Fruit fly (Drosophila melanogaster) whole organism, prepupa: ENCODE results near the gene slou.

Experiments
- Blimp-1 ChIP-seq: fragments of 200-800 bp; sonication (Bioruptor generic); optimal IDR thresholded peaks from 3 replicates; lab custom pipeline; 2017; ENCODE audit warnings: missing biosample characterization, missing genetic modification characterization, mild to moderate bottlenecking, moderate library complexity, missing genetic modification reagents
- CG10631 ChIP-seq: fragments of 200-800 bp; sonication (Bioruptor generic); optimal IDR thresholded peaks from 2 replicates; lab custom pipeline; 2016; ENCODE audit warnings: missing biosample characterization, missing genetic modification characterization
- CG10669 ChIP-seq: fragments of 200-800 bp; sonication (Bioruptor generic); optimal IDR thresholded peaks from 3 replicates; lab custom pipeline; 2018; ENCODE audit warnings: missing biosample characterization, mild to moderate bottlenecking, missing genetic modification characterization, moderate library complexity
- CG11762 ChIP-seq: fragments of 200-800 bp; sonication (Bioruptor generic); optimal IDR thresholded peaks from 3 replicates; lab custom pipeline; 2016; ENCODE audit warnings: missing biosample characterization, missing genetic modification characterization; ENCODE audit not compliant: insufficient read depth
- CG15336 ChIP-seq: fragments of 200-800 bp; sonication (Bioruptor generic); IDR thresholded peaks from 2 replicates; pipeline ENCODE4 v1.3.6; 2022; ENCODE audit warnings: missing biosample characterization, missing genetic modification characterization
- CG3032 ChIP-seq: fragments of 200-800 bp; optimal IDR thresholded peaks from 2 replicates; lab custom pipeline; 2019; ENCODE audit warnings: missing biosample characterization, mild to moderate bottlenecking, missing genetic modification characterization, moderate library complexity
- CG31627 ChIP-seq: fragments of 200-800 bp; sonication (Bioruptor generic); optimal IDR thresholded peaks from 3 replicates; lab custom pipeline; 2016; ENCODE audit warnings: missing biosample characterization, missing genetic modification characterization
- CG32006 ChIP-seq: fragments of 200-800 bp; sonication (Bioruptor generic); optimal IDR thresholded peaks from 3 replicates; lab custom pipeline; 2017; ENCODE audit warnings: missing biosample characterization, mild to moderate bottlenecking, missing genetic modification characterization
- CG3919 ChIP-seq: fragments of 200-800 bp; sonication (Bioruptor generic); optimal IDR thresholded peaks from 3 replicates; lab custom pipeline; 2016; ENCODE audit warnings: missing biosample characterization, missing genetic modification characterization
- CG4318 ChIP-seq: fragments of 200-800 bp; sonication (Bioruptor generic); optimal IDR thresholded peaks from 3 replicates; lab custom pipeline; 2017; ENCODE audit warnings: missing biosample characterization, mild to moderate bottlenecking, missing genetic modification characterization
- CG6792 ChIP-seq: fragments of 200-800 bp; sonication (Bioruptor generic); optimal IDR thresholded peaks from 3 replicates; lab custom pipeline; 2016; ENCODE audit warnings: missing biosample characterization, missing genetic modification characterization
- CG6854 ChIP-seq: fragments of 200-800 bp; sonication (Bioruptor generic); optimal IDR thresholded peaks from 2 replicates; lab custom pipeline; 2017; ENCODE audit warnings: missing biosample characterization, mild to moderate bottlenecking, missing genetic modification characterization
- CG7368 ChIP-seq: fragments of 200-800 bp; sonication (Bioruptor generic); optimal IDR thresholded peaks from 3 replicates; lab custom pipeline; 2016; ENCODE audit warnings: missing biosample characterization, missing genetic modification characterization
- CG8119 ChIP-seq: fragments of 200-800 bp; sonication (Bioruptor generic); IDR thresholded peaks from 3 replicates; pipeline ENCODE4 v1.3.6; 2022; ENCODE audit warnings: missing biosample characterization, missing genetic modification characterization
- CG9139 ChIP-seq: fragments of 200-800 bp; sonication (Bioruptor generic); optimal IDR thresholded peaks from 3 replicates; lab custom pipeline; 2017; ENCODE audit warnings: missing biosample characterization, mild to moderate bottlenecking, missing genetic modification characterization
- Eip75B ChIP-seq: fragments of 200-800 bp; sonication (Bioruptor generic); optimal IDR thresholded peaks from 3 replicates; lab custom pipeline; 2016; ENCODE audit warnings: missing biosample characterization, missing genetic modification characterization
- Eip93F ChIP-seq: fragments of 200-800 bp; sonication (Bioruptor generic); optimal IDR thresholded peaks from 2 replicates; lab custom pipeline; 2016; ENCODE audit warnings: missing biosample characterization, mild to moderate bottlenecking, missing genetic modification characterization
- Ets21C ChIP-seq: fragments of 200-800 bp; sonication (Bioruptor generic); optimal IDR thresholded peaks from 3 replicates; lab custom pipeline; 2016; ENCODE audit warnings: missing biosample characterization, missing genetic modification characterization
- Gug ChIP-seq: fragments of 200-800 bp; sonication (Bioruptor generic); IDR thresholded peaks from 2 replicates; pipeline ENCODE4 v1.3.6; 2022; ENCODE audit warnings: missing biosample characterization, missing genetic modification characterization
- Hr38 ChIP-seq: sonication (Bioruptor generic); optimal IDR thresholded peaks from 2 replicates; lab custom pipeline; 2016; ENCODE audit warnings: missing biosample characterization, missing genetic modification characterization
- Hr39 ChIP-seq: fragments of 200-800 bp; sonication (Bioruptor generic); optimal IDR thresholded peaks from 2 replicates; lab custom pipeline; 2016; ENCODE audit warnings: missing biosample characterization, missing genetic modification characterization
- Lpt ChIP-seq: fragments of 200-800 bp; sonication (Bioruptor generic); optimal IDR thresholded peaks from 3 replicates; lab custom pipeline; 2016; ENCODE audit warnings: missing biosample characterization, missing genetic modification characterization
- OdsH ChIP-seq: fragments of 200-800 bp; sonication (Bioruptor generic); optimal IDR thresholded peaks from 3 replicates; lab custom pipeline; 2016; ENCODE audit warnings: missing biosample characterization, missing genetic modification characterization
- Sox14 ChIP-seq: fragments of 200-800 bp; sonication (Bioruptor generic); optimal IDR thresholded peaks from 3 replicates; lab custom pipeline; 2016; ENCODE audit warnings: missing biosample characterization, missing genetic modification characterization
- Sox15 ChIP-seq: fragments of 200-800 bp; sonication (Bioruptor generic); optimal IDR thresholded peaks from 3 replicates; lab custom pipeline; 2016; ENCODE audit warnings: missing biosample characterization, missing genetic modification characterization
- acj6 ChIP-seq: fragments of 200-800 bp; sonication (Bioruptor generic); optimal IDR thresholded peaks from 3 replicates; lab custom pipeline; 2016; ENCODE audit warnings: missing biosample characterization, missing genetic modification characterization
- cyc ChIP-seq: fragments of 200-800 bp; sonication (Bioruptor generic); optimal IDR thresholded peaks from 3 replicates; lab custom pipeline; 2016; ENCODE audit warnings: missing biosample characterization, missing genetic modification characterization
- dac ChIP-seq: fragments of 200-800 bp; sonication (Bioruptor generic); optimal IDR thresholded peaks from 2 replicates; lab custom pipeline; 2017; ENCODE audit warnings: missing biosample characterization, mild to moderate bottlenecking, missing genetic modification characterization
- eg ChIP-seq: fragments of 200-800 bp; sonication (Bioruptor generic); IDR thresholded peaks from 3 replicates; pipeline ENCODE4 v1.3.6; 2022; ENCODE audit warnings: missing biosample characterization, missing genetic modification characterization
- esn ChIP-seq: fragments of 200-800 bp; sonication (Bioruptor generic); optimal IDR thresholded peaks from 2 replicates; lab custom pipeline; 2016; ENCODE audit warnings: missing biosample characterization, mild to moderate bottlenecking, missing genetic modification characterization, moderate library complexity
- fd59A ChIP-seq: fragments of 200-800 bp; sonication (Bioruptor generic); optimal IDR thresholded peaks from 2 replicates; lab custom pipeline; 2017; ENCODE audit warnings: missing biosample characterization, mild to moderate bottlenecking, missing genetic modification characterization, missing genetic modification reagents
- fd85E ChIP-seq: fragments of 200-800 bp; sonication (Bioruptor generic); optimal IDR thresholded peaks from 3 replicates; lab custom pipeline; 2016; ENCODE audit warnings: missing biosample characterization, missing genetic modification characterization
- fkh ChIP-seq: fragments of 200-800 bp; sonication (Bioruptor generic); optimal IDR thresholded peaks from 3 replicates; lab custom pipeline; 2017; ENCODE audit warnings: missing biosample characterization, mild to moderate bottlenecking, missing genetic modification characterization, moderate library complexity
- ss ChIP-seq, 2 experiments: fragments of 200-800 bp; sonication (Bioruptor generic); optimal IDR thresholded peaks; 2 replicates in 1 of 2; 3 replicates in 1 of 2; lab custom pipeline; 2017 to 2018; ENCODE audit warnings: mild to moderate bottlenecking in 2 of 2, missing biosample characterization in 2 of 2, missing genetic modification characterization in 2 of 2, moderate library complexity in 1 of 2
- svp ChIP-seq: fragments of 200-800 bp; sonication (Bioruptor generic); peaks from one replicate; lab custom pipeline; 2016; ENCODE audit warnings: missing biosample characterization, missing genetic modification characterization
- topi ChIP-seq: fragments of 200-800 bp; sonication (Bioruptor generic); optimal IDR thresholded peaks from 3 replicates; lab custom pipeline; 2016; ENCODE audit warnings: missing biosample characterization, missing genetic modification characterization
- vri ChIP-seq: fragments of 200-800 bp; sonication (Bioruptor generic); optimal IDR thresholded peaks from 3 replicates; lab custom pipeline; 2016; ENCODE audit warnings: missing biosample characterization, mild to moderate bottlenecking, missing genetic modification characterization

slou gene

dm6 chr3R:21534697-21535676 is 22.0 kb downstream of the slou start:
- TF ChIP-seq CG31627 (GFP tag; lab: Kevin White, UChicago) (no peak), svp (peak; percentile 41), Eip75B (GFP tag; lab: Kevin White, UChicago) (no peak), fkh (GFP tag; lab: Kevin White, UChicago) (peak; percentile 28), eg (GFP tag; lab: Robert Waterston, UW) (no peak), CG7368 (GFP tag; lab: Kevin White, UChicago) (no peak), CG32006 (GFP tag; lab: Kevin White, UChicago) (no peak)

dm6 chr3R:21534256-21534655 is 22.7 kb downstream of the slou start:
- TF ChIP-seq esn, result no peak
- no peak for TF ChIP-seq topi (GFP tag; lab: Kevin White, UChicago)
- no peak for TF ChIP-seq Gug (GFP tag; lab: Robert Waterston, UW)
- TF ChIP-seq CG15336 (GFP tag; lab: Robert Waterston, UW), result no peak
- no peak for TF ChIP-seq CG6854 (GFP tag; lab: Kevin White, UChicago)
- TF ChIP-seq CG3919 (GFP tag; lab: Kevin White, UChicago), result no peak
- TF ChIP-seq eg (GFP tag; lab: Robert Waterston, UW), result no peak
- TF ChIP-seq fd85E (GFP tag; lab: Kevin White, UChicago), result no peak
- TF ChIP-seq acj6 (GFP tag; lab: Kevin White, UChicago), result no peak
- no peak for TF ChIP-seq CG32006 (GFP tag; lab: Kevin White, UChicago)
- TF ChIP-seq dac (GFP tag; lab: Kevin White, UChicago), result no peak
- no peak for TF ChIP-seq CG10669
- no peak for TF ChIP-seq cyc (GFP tag; lab: Kevin White, UChicago)
- TF ChIP-seq Hr38 (GFP tag; lab: Kevin White, UChicago), result no peak
- no peak for TF ChIP-seq Ets21C (GFP tag; lab: Kevin White, UChicago)
- TF ChIP-seq ss (GFP tag; optimal IDR thresholded peaks at IDR 0.05; lab: Kevin White, UChicago), result no peak

- TF ChIP-seq Ets21C (GFP tag; lab: Kevin White, UChicago) (no peak), Eip93F (no peak), Blimp-1 (GFP tag; lab: Kevin White, UChicago) (no peak), CG11762 (no peak), CG10669 (no peak), Hr39 (GFP tag; lab: Kevin White, UChicago) (no peak), CG9139 (GFP tag; lab: Kevin White, UChicago) (no peak), Gug (GFP tag; lab: Robert Waterston, UW) (no peak), CG3032 (tag; lab: Kevin White, UChicago) (no peak), CG6792 (no peak), vri (no peak), CG3919 (GFP tag; lab: Kevin White, UChicago) (no peak), CG4318 (GFP tag; lab: Kevin White, UChicago) (no peak), CG7368 (GFP tag; lab: Kevin White, UChicago) (no peak)
Measured at dm6 chr3R:21528529-21528928, 28.5 kb downstream of the slou start.

- TF ChIP-seq CG10631 (GFP tag; lab: Kevin White, UChicago) (no peak), Sox15 (GFP tag; lab: Kevin White, UChicago) (no peak), Lpt (GFP tag; lab: Kevin White, UChicago) (no peak), cyc (GFP tag; lab: Kevin White, UChicago) (no peak), CG8119 (GFP tag; lab: Robert Waterston, UW) (no peak), fd59A (no peak), OdsH (GFP tag; lab: Kevin White, UChicago) (no peak), Sox14 (GFP tag; lab: Kevin White, UChicago) (no peak), fd85E (GFP tag; lab: Kevin White, UChicago) (no peak), Blimp-1 (GFP tag; lab: Kevin White, UChicago) (no peak)
Measured at dm6 chr3R:21524574-21524973, 32.4 kb downstream of the slou start.
